Fruit fly (Drosophila melanogaster) whole organism, embryonic: ENCODE data around the gene Gorab.

Experiments
- C15 ChIP-seq: fragments of 200-800 bp; sonication (Bioruptor generic); IDR thresholded peaks from 3 replicates; pipeline ENCODE4 v1.3.6; 2022; ENCODE audit warnings: missing biosample characterization, missing genetic modification characterization
- CG10366 ChIP-seq: fragments of 200-800 bp; sonication (Bioruptor generic); IDR thresholded peaks from 2 replicates; pipeline ENCODE4 v1.3.6; 2022; ENCODE audit warnings: missing biosample characterization, missing genetic modification characterization
- CG11695 ChIP-seq: fragments of 200-800 bp; sonication (Bioruptor generic); IDR thresholded peaks from 3 replicates; pipeline ENCODE4 v1.3.6; 2022; ENCODE audit warnings: missing biosample characterization, missing genetic modification characterization
- CG12744 ChIP-seq: fragments of 200-800 bp; sonication (Bioruptor generic); optimal IDR thresholded peaks from 2 replicates; lab custom pipeline; 2016; ENCODE audit warnings: missing biosample characterization, missing genetic modification characterization
- CG14441 ChIP-seq: fragments of 200-800 bp; sonication (Bioruptor generic); IDR thresholded peaks from 2 replicates; pipeline ENCODE4 v1.3.6; 2022; ENCODE audit warnings: missing biosample characterization, missing genetic modification characterization
- CG14965 ChIP-seq: fragments of 200-800 bp; sonication (Bioruptor generic); optimal IDR thresholded peaks from 2 replicates; lab custom pipeline; 2016; ENCODE audit warnings: missing biosample characterization, missing genetic modification characterization, borderline replicate concordance
- CG15011 ChIP-seq: fragments of 200-800 bp; sonication (Bioruptor generic); optimal IDR thresholded peaks from 3 replicates; lab custom pipeline; 2018; ENCODE audit warnings: missing biosample characterization, mild to moderate bottlenecking, missing genetic modification characterization
- CG1647 ChIP-seq: fragments of 200-800 bp; sonication (Bioruptor generic); optimal IDR thresholded peaks from 3 replicates; lab custom pipeline; 2016; ENCODE audit warnings: missing biosample characterization, missing genetic modification characterization
- CG17361 ChIP-seq: fragments of 200-800 bp; sonication (Bioruptor generic); IDR thresholded peaks from 3 replicates; pipeline ENCODE4 v1.3.6; 2022; ENCODE audit warnings: missing biosample characterization, missing genetic modification characterization
- CG1832 ChIP-seq: fragments of 200-800 bp; sonication (Bioruptor generic); optimal IDR thresholded peaks from 2 replicates; lab custom pipeline; 2017; ENCODE audit warnings: missing biosample characterization, mild to moderate bottlenecking, missing genetic modification characterization, inconsistent platforms
- CG2199 ChIP-seq: fragments of 200-800 bp; sonication (Bioruptor generic); IDR thresholded peaks from 3 replicates; pipeline ENCODE4 v1.3.6; 2022; ENCODE audit warnings: missing biosample characterization, missing genetic modification characterization
- CG2678 ChIP-seq: fragments of 200-800 bp; sonication (Bioruptor generic); optimal IDR thresholded peaks from 3 replicates; lab custom pipeline; 2019; ENCODE audit warnings: missing biosample characterization, mild to moderate bottlenecking, missing genetic modification characterization, moderate library complexity
- CG3065 ChIP-seq: fragments of 200-800 bp; sonication (Bioruptor generic); optimal IDR thresholded peaks from 2 replicates; lab custom pipeline; 2016; ENCODE audit warnings: missing biosample characterization, missing genetic modification characterization
- CG31441 ChIP-seq: fragments of 200-800 bp; sonication (Bioruptor generic); IDR thresholded peaks from 2 replicates; pipeline ENCODE4 v1.3.6; 2022; ENCODE audit warnings: missing biosample characterization, missing genetic modification characterization
- CG32767 ChIP-seq: fragments of 200-800 bp; sonication (Bioruptor generic); IDR thresholded peaks from 2 replicates; pipeline ENCODE4 v1.3.6; 2022; ENCODE audit warnings: missing biosample characterization, missing genetic modification characterization
- CG3281 ChIP-seq: fragments of 200-800 bp; sonication (Bioruptor generic); optimal IDR thresholded peaks from 3 replicates; lab custom pipeline; 2017; ENCODE audit warnings: missing biosample characterization, mild to moderate bottlenecking, missing genetic modification characterization
- CG43689 ChIP-seq: fragments of 200-800 bp; sonication (Bioruptor generic); IDR thresholded peaks from 2 replicates; pipeline ENCODE4 v1.3.6; 2022; ENCODE audit warnings: missing biosample characterization, missing genetic modification characterization
- CG4424 ChIP-seq: fragments of 200-800 bp; sonication (Bioruptor generic); optimal IDR thresholded peaks from 3 replicates; lab custom pipeline; 2016; ENCODE audit warnings: missing biosample characterization, missing genetic modification characterization
- CG5180 ChIP-seq: fragments of 200-800 bp; sonication (Bioruptor generic); optimal IDR thresholded peaks from 3 replicates; lab custom pipeline; 2017; ENCODE audit warnings: missing biosample characterization, missing genetic modification characterization, mild to moderate bottlenecking, moderate library complexity, missing genetic modification reagents
- CG6254 ChIP-seq: fragments of 200-800 bp; sonication (Bioruptor generic); optimal IDR thresholded peaks from 3 replicates; lab custom pipeline; 2017; ENCODE audit warnings: mild to moderate bottlenecking, missing biosample characterization, missing genetic modification reagents, missing genetic modification characterization
- CG6272 ChIP-seq: fragments of 200-800 bp; sonication (Bioruptor generic); IDR thresholded peaks from 2 replicates; pipeline ENCODE4 v1.3.6; 2022; ENCODE audit warnings: missing biosample characterization, missing genetic modification characterization
- CG7786 ChIP-seq: fragments of 200-800 bp; sonication (Bioruptor generic); optimal IDR thresholded peaks from 2 replicates; lab custom pipeline; 2016; ENCODE audit warnings: missing biosample characterization, missing genetic modification characterization
- CoRest ChIP-seq: fragments of 200-800 bp; sonication (Bioruptor generic); optimal IDR thresholded peaks from 3 replicates; lab custom pipeline; 2018; ENCODE audit warnings: missing biosample characterization, mild to moderate bottlenecking, missing genetic modification characterization, moderate library complexity
- D19A ChIP-seq: fragments of 200-800 bp; optimal IDR thresholded peaks from 3 replicates; lab custom pipeline; 2019; ENCODE audit warnings: missing biosample characterization, mild to moderate bottlenecking, missing genetic modification characterization, moderate library complexity
- E2f1 ChIP-seq: fragments of 200-800 bp; sonication (Bioruptor generic); IDR thresholded peaks from 2 replicates; pipeline ENCODE4 v1.3.6; 2022; ENCODE audit warnings: missing biosample characterization, missing genetic modification characterization
- HLHmδ ChIP-seq: fragments of 200-800 bp; sonication (Bioruptor generic); optimal IDR thresholded peaks from 2 replicates; lab custom pipeline; 2018; ENCODE audit warnings: missing biosample characterization, mild to moderate bottlenecking, missing genetic modification characterization, moderate library complexity
- Hsf ChIP-seq: fragments of 200-800 bp; sonication (Bioruptor generic); optimal IDR thresholded peaks from 3 replicates; lab custom pipeline; 2016; ENCODE audit warnings: missing biosample characterization, missing genetic modification characterization
- Six4 ChIP-seq: fragments of 200-800 bp; sonication (Bioruptor generic); optimal IDR thresholded peaks from 2 replicates; lab custom pipeline; 2016; ENCODE audit warnings: missing biosample characterization, missing genetic modification characterization
- Sox100B ChIP-seq: fragments of 200-800 bp; sonication (Bioruptor generic); optimal IDR thresholded peaks from 3 replicates; lab custom pipeline; 2018; ENCODE audit warnings: missing biosample characterization, mild to moderate bottlenecking, missing genetic modification characterization
- Sox102F ChIP-seq: fragments of 200-800 bp; sonication (Bioruptor generic); optimal IDR thresholded peaks from 2 replicates; lab custom pipeline; 2018; ENCODE audit warnings: missing biosample characterization, mild to moderate bottlenecking, missing genetic modification characterization, moderate library complexity
- ara ChIP-seq: fragments of 200-800 bp; sonication (Bioruptor generic); IDR thresholded peaks from 2 replicates; pipeline ENCODE4 v1.3.6; 2022; ENCODE audit warnings: missing biosample characterization, missing genetic modification characterization
- bigmax ChIP-seq: fragments of 200-800 bp; sonication (Bioruptor generic); optimal IDR thresholded peaks from 2 replicates; lab custom pipeline; 2018; ENCODE audit warnings: missing biosample characterization, mild to moderate bottlenecking, missing genetic modification characterization
- btn ChIP-seq: fragments of 200-800 bp; sonication (Bioruptor generic); optimal IDR thresholded peaks from 2 replicates; lab custom pipeline; 2016; ENCODE audit warnings: missing biosample characterization, missing genetic modification characterization
- cad ChIP-seq: fragments of >200 bp; optimal IDR thresholded peaks from 2 replicates; lab custom pipeline; 2017; ENCODE audit warnings: missing biosample characterization, missing genetic modification characterization
- crc ChIP-seq: fragments of 200-800 bp; sonication (Bioruptor generic); optimal IDR thresholded peaks from 2 replicates; lab custom pipeline; 2016; ENCODE audit warnings: missing biosample characterization, missing genetic modification characterization
- disco-r ChIP-seq: fragments of 200-800 bp; sonication (Bioruptor generic); optimal IDR thresholded peaks from 2 replicates; lab custom pipeline; 2016; ENCODE audit warnings: missing biosample characterization, missing genetic modification characterization
- fd3F ChIP-seq: fragments of 200-800 bp; sonication (Bioruptor generic); optimal IDR thresholded peaks from 2 replicates; lab custom pipeline; 2018; ENCODE audit warnings: missing biosample characterization, mild to moderate bottlenecking, missing genetic modification characterization, moderate library complexity
- grau ChIP-seq: fragments of 200-800 bp; optimal IDR thresholded peaks from 3 replicates; lab custom pipeline; 2019; ENCODE audit warnings: missing biosample characterization, mild to moderate bottlenecking, missing genetic modification characterization, moderate library complexity
- her ChIP-seq: fragments of 200-800 bp; sonication (Bioruptor generic); optimal IDR thresholded peaks from 2 replicates; lab custom pipeline; 2016; ENCODE audit warnings: missing biosample characterization, missing genetic modification characterization
- inv ChIP-seq: fragments of 200-800 bp; sonication (Bioruptor generic); IDR thresholded peaks from 2 replicates; pipeline ENCODE4 v1.3.6; 2022; ENCODE audit warnings: missing biosample characterization, missing genetic modification characterization; ENCODE audit not compliant: partially characterized antibody
- jigr1 ChIP-seq: fragments of 200-800 bp; sonication (Bioruptor generic); IDR thresholded peaks from 3 replicates; pipeline ENCODE4 v1.3.6; 2022; ENCODE audit warnings: missing biosample characterization, missing genetic modification characterization
- luna ChIP-seq: fragments of 200-800 bp; sonication (Bioruptor generic); optimal IDR thresholded peaks from 2 replicates; lab custom pipeline; 2016; ENCODE audit warnings: missing biosample characterization, missing genetic modification characterization
- maf-S ChIP-seq: fragments of 200-800 bp; sonication (Bioruptor generic); optimal IDR thresholded peaks from 2 replicates; lab custom pipeline; 2016; ENCODE audit warnings: missing biosample characterization, missing genetic modification characterization
- mam ChIP-seq: fragments of 200-800 bp; sonication (Bioruptor generic); optimal IDR thresholded peaks from 3 replicates; lab custom pipeline; 2016; ENCODE audit warnings: missing biosample characterization, missing genetic modification characterization
- otp ChIP-seq: fragments of 200-800 bp; sonication (Bioruptor generic); IDR thresholded peaks from 3 replicates; pipeline ENCODE4, ENCODE4 v1.3.6; 2022; ENCODE audit warnings: missing biosample characterization, missing genetic modification characterization
- pfk ChIP-seq: fragments of 200-800 bp; sonication (Bioruptor generic); optimal IDR thresholded peaks from 2 replicates; lab custom pipeline; 2018; ENCODE audit warnings: missing biosample characterization, mild to moderate bottlenecking, missing genetic modification characterization, moderate library complexity
- pita ChIP-seq: fragments of 200-800 bp; sonication (Bioruptor generic); optimal IDR thresholded peaks from 2 replicates; lab custom pipeline; 2017; ENCODE audit warnings: missing biosample characterization, mild to moderate bottlenecking, missing genetic modification characterization
- pnt ChIP-seq: fragments of 200-800 bp; sonication (Bioruptor generic); optimal IDR thresholded peaks from 3 replicates; lab custom pipeline; 2016; ENCODE audit warnings: missing biosample characterization, missing genetic modification characterization
- ranshi ChIP-seq: fragments of 200-800 bp; sonication (Bioruptor generic); IDR thresholded peaks from 2 replicates; pipeline ENCODE4 v1.3.6; 2022; ENCODE audit warnings: missing biosample characterization, missing genetic modification characterization
- sna ChIP-seq: fragments of 200-800 bp; sonication (Bioruptor generic); IDR thresholded peaks from 2 replicates; pipeline ENCODE4 v1.3.6; 2022; ENCODE audit warnings: missing biosample characterization, missing genetic modification characterization; ENCODE audit not compliant: partially characterized antibody
- vfl ChIP-seq: fragments of 200-800 bp; sonication (Bioruptor generic); optimal IDR thresholded peaks from 2 replicates; lab custom pipeline; 2016; ENCODE audit warnings: missing biosample characterization, missing genetic modification characterization
- yki ChIP-seq: fragments of >200 bp; optimal IDR thresholded peaks from 3 replicates; lab custom pipeline; 2018
- z ChIP-seq: fragments of 200-800 bp; sonication (Bioruptor generic); IDR thresholded peaks from 3 replicates; pipeline ENCODE4 v1.3.6; 2022; ENCODE audit warnings: missing biosample characterization, missing genetic modification characterization

The Gorab gene

dm6 chr3L:17475979-17476393, 47.4 kb upstream of the Gorab start, which contains the start of gene CG34250 (continued):
- TF ChIP-seq jigr1 (GFP tag; lab: Robert Waterston, UW) (no peak), disco-r (GFP tag; lab: Kevin White, UChicago) (no peak), pnt (GFP tag; lab: Kevin White, UChicago) (no peak), CG11695 (GFP tag; lab: Robert Waterston, UW) (no peak), fd3F (GFP tag; lab: Kevin White, UChicago) (no peak), CG6254 (GFP tag; lab: Kevin White, UChicago) (no peak), inv (GFP tag; lab: Robert Waterston, UW) (peak; percentile 72; the same call in 1 of the 2 replicates), crc (GFP tag; lab: Kevin White, UChicago) (no peak), Sox100B (no peak), Six4 (GFP tag; lab: Kevin White, UChicago) (peak; percentile 7), CG43689 (GFP tag; lab: Robert Waterston, UW) (no peak), pita (peak; percentile 71), her (GFP tag; lab: Kevin White, UChicago) (no peak), CG14441 (GFP tag; lab: Robert Waterston, UW) (no peak), CG5180 (GFP tag; lab: Kevin White, UChicago) (no peak), pfk (GFP tag; lab: Kevin White, UChicago) (no peak), E2f1 (GFP tag; lab: Robert Waterston, UW) (no peak), CG31441 (GFP tag; lab: Robert Waterston, UW) (peak; percentile 60; the same call in 1 of the 2 replicates), bigmax (GFP tag; lab: Kevin White, UChicago) (no peak), CG32767 (no peak), CG4424 (GFP tag; lab: Kevin White, UChicago) (peak; percentile 52), CG1647 (GFP tag; lab: Kevin White, UChicago) (no peak), btn (GFP tag; lab: Kevin White, UChicago) (no peak), yki (lab: Kevin White, UChicago) (no peak), otp (no peak), vfl (GFP tag; lab: Kevin White, UChicago) (no peak), Sox102F (GFP tag; lab: Kevin White, UChicago) (peak; percentile 7), CG12744 (no peak), CG17361 (peak; percentile 48; the same call in 2 of the 3 replicates), CG3281 (GFP tag; lab: Kevin White, UChicago) (peak; percentile 21), CG1832 (GFP tag; lab: Kevin White, UChicago) (no peak), Hsf (GFP tag; lab: Kevin White, UChicago) (peak; percentile 44), CG6272 (no peak), sna (GFP tag; lab: Robert Waterston, UW) (peak; percentile 76), CG2678 (peak; percentile 15), z (GFP tag; lab: Robert Waterston, UW) (no peak), grau (tag; lab: Kevin White, UChicago) (peak; percentile 49), C15 (GFP tag; lab: Robert Waterston, UW) (no peak), CoRest (tag; lab: Kevin White, UChicago) (peak; percentile 46), mam (peak; percentile 48), CG15011 (GFP tag; lab: Kevin White, UChicago) (no peak), ara (no peak), CG2199 (no peak), CG14965 (no peak), cad (GFP tag; lab: Kevin White, UChicago) (no peak), maf-S (GFP tag; lab: Kevin White, UChicago) (peak; percentile 5), D19A (peak; percentile 37), luna (GFP tag; lab: Kevin White, UChicago) (no peak), ranshi (GFP tag; lab: Robert Waterston, UW) (no peak), CG3065 (GFP tag; lab: Kevin White, UChicago) (no peak), CG7786 (GFP tag; lab: Kevin White, UChicago) (peak; percentile 25), CG10366 (GFP tag; lab: Robert Waterston, UW) (no peak), HLHmδ (no peak)
